Fruit fly (Drosophila melanogaster) whole organism, embryonic: ENCODE results near the gene CG3679.

ENCODE experiments used
- B-H2 ChIP-seq: fragments of 200-800 bp; sonication (Bioruptor generic); optimal IDR thresholded peaks from 2 replicates; lab custom pipeline; 2018; ENCODE audit warnings: missing biosample characterization, mild to moderate bottlenecking, missing genetic modification characterization
- BEAF-32 ChIP-seq: fragments of 200-800 bp; sonication (Bioruptor generic); optimal IDR thresholded peaks from 3 replicates; lab custom pipeline; 2017; ENCODE audit warnings: missing biosample characterization, missing genetic modification characterization, mild to moderate bottlenecking, moderate library complexity, missing genetic modification reagents
- CG12659 ChIP-seq: fragments of 200-800 bp; sonication (Bioruptor generic); optimal IDR thresholded peaks from 3 replicates; lab custom pipeline; 2017; ENCODE audit warnings: mild to moderate bottlenecking, missing biosample characterization, missing genetic modification reagents, missing genetic modification characterization
- CG14710 ChIP-seq: fragments of 200-800 bp; sonication (Bioruptor generic); optimal IDR thresholded peaks from 3 replicates; lab custom pipeline; 2019; ENCODE audit warnings: missing biosample characterization, mild to moderate bottlenecking, missing genetic modification characterization, moderate library complexity
- CG14860 ChIP-seq: fragments of 200-800 bp; sonication (Bioruptor generic); IDR thresholded peaks from 3 replicates; pipeline ENCODE4 v1.3.6; 2022; ENCODE audit warnings: missing biosample characterization, missing genetic modification characterization; ENCODE audit not compliant: partially characterized antibody
- CG16863 ChIP-seq: fragments of 200-800 bp; sonication (Bioruptor generic); optimal IDR thresholded peaks from 3 replicates; lab custom pipeline; 2016; ENCODE audit warnings: missing biosample characterization, missing genetic modification characterization
- CG2116 ChIP-seq: fragments of 200-800 bp; sonication (Bioruptor generic); optimal IDR thresholded peaks from 3 replicates; lab custom pipeline; 2018; ENCODE audit warnings: missing biosample characterization, mild to moderate bottlenecking, missing genetic modification characterization
- CG2129 ChIP-seq: fragments of 200-800 bp; sonication (Bioruptor generic); IDR thresholded peaks from 2 replicates; pipeline ENCODE4 v1.3.6; 2022; ENCODE audit warnings: missing biosample characterization, missing genetic modification characterization; ENCODE audit not compliant: partially characterized antibody
- CG2202 ChIP-seq: fragments of 200-800 bp; sonication (Bioruptor generic); optimal IDR thresholded peaks from 2 replicates; lab custom pipeline; 2018; ENCODE audit warnings: missing biosample characterization, mild to moderate bottlenecking, missing genetic modification characterization
- CG31441 ChIP-seq: fragments of 200-800 bp; sonication (Bioruptor generic); IDR thresholded peaks from 2 replicates; pipeline ENCODE4 v1.3.6; 2022; ENCODE audit warnings: missing biosample characterization, missing genetic modification characterization
- CG4617 ChIP-seq: fragments of 200-800 bp; sonication (Bioruptor generic); optimal IDR thresholded peaks from 3 replicates; lab custom pipeline; 2016; ENCODE audit warnings: missing biosample characterization, missing genetic modification characterization, borderline replicate concordance
- CG6791 ChIP-seq: fragments of 200-800 bp; sonication (Bioruptor generic); IDR thresholded peaks from 3 replicates; pipeline ENCODE4 v1.3.6; 2022; ENCODE audit warnings: missing biosample characterization, missing genetic modification characterization; ENCODE audit not compliant: partially characterized antibody
- CG6813 ChIP-seq: fragments of 200-800 bp; sonication (Bioruptor generic); optimal IDR thresholded peaks from 2 replicates; lab custom pipeline; 2017; ENCODE audit warnings: missing biosample characterization, missing genetic modification characterization, mild to moderate bottlenecking, moderate library complexity, missing genetic modification reagents
- CG9727 ChIP-seq: fragments of 200-800 bp; sonication (Bioruptor generic); optimal IDR thresholded peaks from 3 replicates; lab custom pipeline; 2017; ENCODE audit warnings: missing biosample characterization, mild to moderate bottlenecking, missing genetic modification characterization
- CG9797 ChIP-seq: fragments of 200-800 bp; sonication (Bioruptor generic); optimal IDR thresholded peaks from 3 replicates; lab custom pipeline; 2018; ENCODE audit warnings: missing biosample characterization, mild to moderate bottlenecking, missing genetic modification characterization
- CG9932 ChIP-seq: fragments of 200-800 bp; sonication (Bioruptor generic); IDR thresholded peaks from 2 replicates; pipeline ENCODE4 v1.3.6; 2022; ENCODE audit warnings: missing biosample characterization, missing genetic modification characterization
- CrebB ChIP-seq: fragments of 200-800 bp; sonication (Bioruptor generic); optimal IDR thresholded peaks from 3 replicates; lab custom pipeline; 2018; ENCODE audit warnings: missing biosample characterization, mild to moderate bottlenecking, missing genetic modification characterization
- D ChIP-seq, 2 experiments: fragments of 200-800 bp in 1 of 2; fragments of >200 bp in 1 of 2; sonication (Bioruptor generic) in 1 of 2; optimal IDR thresholded peaks; 2 replicates in 1 of 2; 3 replicates in 1 of 2; lab custom pipeline; 2017; ENCODE audit warnings: mild to moderate bottlenecking in 1 of 2, missing biosample characterization in 1 of 2, missing genetic modification characterization in 1 of 2, missing genetic modification reagents in 1 of 2
- Dbx ChIP-seq: fragments of 200-800 bp; sonication (Bioruptor generic); IDR thresholded peaks from 3 replicates; pipeline ENCODE4 v1.3.6; 2022; ENCODE audit warnings: missing biosample characterization, missing genetic modification characterization
- Dref ChIP-seq: fragments of 200-800 bp; sonication (Bioruptor generic); IDR thresholded peaks from 2 replicates; pipeline ENCODE4 v1.3.6; 2022; ENCODE audit warnings: missing biosample characterization, missing genetic modification characterization
- E2f1 ChIP-seq: fragments of 200-800 bp; sonication (Bioruptor generic); IDR thresholded peaks from 2 replicates; pipeline ENCODE4 v1.3.6; 2022; ENCODE audit warnings: missing biosample characterization, missing genetic modification characterization
- E2f2 ChIP-seq: fragments of 200-800 bp; sonication (Bioruptor generic); IDR thresholded peaks from 2 replicates; pipeline ENCODE4 v1.3.6; 2022; ENCODE audit warnings: missing biosample characterization, missing genetic modification characterization
- HLH4C ChIP-seq: fragments of 200-800 bp; sonication (Bioruptor generic); IDR thresholded peaks from 3 replicates; pipeline ENCODE4 v1.3.6; 2022; ENCODE audit warnings: missing biosample characterization, missing genetic modification characterization; ENCODE audit not compliant: partially characterized antibody
- Hmx ChIP-seq: fragments of 200-800 bp; sonication (Bioruptor generic); optimal IDR thresholded peaks from 2 replicates; lab custom pipeline; 2016; ENCODE audit warnings: missing biosample characterization, missing genetic modification characterization
- Opbp ChIP-seq: fragments of 200-800 bp; sonication (Bioruptor generic); IDR thresholded peaks from 3 replicates; pipeline ENCODE4 v1.3.6; 2022; ENCODE audit warnings: missing biosample characterization, missing genetic modification characterization; ENCODE audit not compliant: partially characterized antibody
- Pdp1 ChIP-seq, 2 experiments: fragments of 200-800 bp; sonication (Bioruptor generic); optimal IDR thresholded peaks; 3 replicates each; lab custom pipeline; 2016; ENCODE audit warnings: missing biosample characterization in 2 of 2, missing genetic modification characterization in 2 of 2, mild to moderate bottlenecking in 1 of 2, moderate library complexity in 1 of 2
- Sin3A ChIP-seq: fragments of >200 bp; optimal IDR thresholded peaks from 2 replicates; lab custom pipeline; 2018
- Xrp1 ChIP-seq: fragments of 200-800 bp; sonication (Bioruptor generic); IDR thresholded peaks from 2 replicates; pipeline ENCODE4 v1.3.6; 2022; ENCODE audit warnings: missing biosample characterization, missing genetic modification characterization
- az2 ChIP-seq: fragments of 200-800 bp; sonication (Bioruptor generic); optimal IDR thresholded peaks from 3 replicates; lab custom pipeline; 2016; ENCODE audit warnings: missing biosample characterization, missing genetic modification characterization
- bbx ChIP-seq: fragments of 200-800 bp; sonication (Bioruptor generic); IDR thresholded peaks from 2 replicates; pipeline ENCODE4 v1.3.6; 2022; ENCODE audit warnings: missing biosample characterization, missing genetic modification characterization; ENCODE audit not compliant: partially characterized antibody
- crp ChIP-seq, 2 experiments: fragments of 200-800 bp; sonication (Bioruptor generic); optimal IDR thresholded peaks; 2 replicates in 1 of 2; 3 replicates in 1 of 2; lab custom pipeline; 2017; ENCODE audit warnings: missing biosample characterization in 2 of 2, missing genetic modification characterization in 2 of 2, mild to moderate bottlenecking in 1 of 2, moderate library complexity in 1 of 2
- gem ChIP-seq: fragments of 200-800 bp; sonication (Bioruptor generic); optimal IDR thresholded peaks from 2 replicates; lab custom pipeline; 2019; ENCODE audit warnings: missing biosample characterization, mild to moderate bottlenecking, missing genetic modification characterization, moderate library complexity
- hb ChIP-seq: fragments of 200-800 bp; sonication (Bioruptor generic); IDR thresholded peaks from 3 replicates; pipeline ENCODE4 v1.3.6; 2022; ENCODE audit warnings: missing biosample characterization, missing genetic modification characterization; ENCODE audit not compliant: partially characterized antibody
- hbn ChIP-seq: fragments of 200-800 bp; sonication (Bioruptor generic); IDR thresholded peaks from 2 replicates; pipeline ENCODE4 v1.3.6; 2022; ENCODE audit warnings: missing biosample characterization, missing genetic modification characterization; ENCODE audit not compliant: partially characterized antibody
- knrl ChIP-seq: fragments of 200-800 bp; sonication (Bioruptor generic); IDR thresholded peaks from 3 replicates; pipeline ENCODE4 v1.3.6; 2022; ENCODE audit warnings: missing biosample characterization, missing genetic modification characterization; ENCODE audit not compliant: partially characterized antibody
- mld ChIP-seq: fragments of 200-800 bp; sonication (Bioruptor generic); IDR thresholded peaks from 3 replicates; pipeline ENCODE4 v1.3.6; 2022; ENCODE audit warnings: missing biosample characterization, missing genetic modification characterization; ENCODE audit not compliant: partially characterized antibody
- nmo ChIP-seq: fragments of 200-800 bp; sonication (Bioruptor generic); optimal IDR thresholded peaks from 2 replicates; lab custom pipeline; 2018; ENCODE audit warnings: missing biosample characterization, mild to moderate bottlenecking, missing genetic modification characterization, moderate library complexity
- pfk ChIP-seq: fragments of 200-800 bp; sonication (Bioruptor generic); optimal IDR thresholded peaks from 2 replicates; lab custom pipeline; 2018; ENCODE audit warnings: missing biosample characterization, mild to moderate bottlenecking, missing genetic modification characterization, moderate library complexity
- pho ChIP-seq: fragments of 200-800 bp; sonication (Bioruptor generic); optimal IDR thresholded peaks from 2 replicates; lab custom pipeline; 2016; ENCODE audit warnings: missing biosample characterization, missing genetic modification characterization
- phol ChIP-seq: fragments of 200-800 bp; sonication (Bioruptor generic); optimal IDR thresholded peaks from 3 replicates; lab custom pipeline; 2018; ENCODE audit warnings: missing biosample characterization, mild to moderate bottlenecking, missing genetic modification characterization, moderate library complexity
- row ChIP-seq: fragments of 200-800 bp; sonication (Bioruptor generic); IDR thresholded peaks from 3 replicates; pipeline ENCODE4 v1.3.6; 2022; ENCODE audit warnings: missing biosample characterization, missing genetic modification characterization
- ssp ChIP-seq: fragments of 200-800 bp; sonication (Bioruptor generic); IDR thresholded peaks from 2 replicates; pipeline ENCODE4 v1.3.6; 2022; ENCODE audit warnings: missing biosample characterization, missing genetic modification characterization
- stwl ChIP-seq: fragments of 200-800 bp; sonication (Bioruptor generic); optimal IDR thresholded peaks from 3 replicates; lab custom pipeline; 2018; ENCODE audit warnings: missing biosample characterization, mild to moderate bottlenecking, missing genetic modification characterization, moderate library complexity
- tup ChIP-seq: fragments of 200-800 bp; sonication (Bioruptor generic); optimal IDR thresholded peaks from 2 replicates; lab custom pipeline; 2016; ENCODE audit warnings: missing biosample characterization, mild to moderate bottlenecking, missing genetic modification characterization, moderate library complexity
- unc-4 ChIP-seq: fragments of 200-800 bp; sonication (Bioruptor generic); IDR thresholded peaks from 2 replicates; pipeline ENCODE4 v1.3.6; 2022; ENCODE audit warnings: missing biosample characterization, missing genetic modification characterization; ENCODE audit not compliant: partially characterized antibody
- vnd ChIP-seq: fragments of 200-800 bp; sonication (Bioruptor generic); IDR thresholded peaks from 3 replicates; pipeline ENCODE4 v1.3.6; 2022; ENCODE audit warnings: missing biosample characterization, missing genetic modification characterization; ENCODE audit not compliant: partially characterized antibody
- zfh2 ChIP-seq: fragments of 200-800 bp; sonication (Bioruptor generic); optimal IDR thresholded peaks from 2 replicates; lab custom pipeline; 2016; ENCODE audit warnings: missing biosample characterization, missing genetic modification characterization

The CG3679 gene

dm6 chrX:16331562-16332233, 28.0 kb downstream of the CG3679 start (continued):
- TF ChIP-seq CG14710, result peak; percentile 10
- TF ChIP-seq row (GFP tag; lab: Robert Waterston, UW), result peak; percentile 85
- peak; percentile 53 for TF ChIP-seq CG2116 (GFP tag; lab: Kevin White, UChicago)
- peak; percentile 14 for TF ChIP-seq CG4617 (GFP tag; lab: Kevin White, UChicago)
- TF ChIP-seq Pdp1 (GFP tag; optimal IDR thresholded peaks at IDR 0.05; lab: Kevin White, UChicago), result peak in 1 of 2 experiments; percentile 88
- peak; percentile 86 for TF ChIP-seq BEAF-32 (GFP tag; lab: Kevin White, UChicago)
- TF ChIP-seq nmo (GFP tag; lab: Kevin White, UChicago), result peak; percentile 11
- TF ChIP-seq stwl (tag; lab: Kevin White, UChicago), result peak; percentile 15
- peak; percentile 72 for TF ChIP-seq hbn (GFP tag; lab: Robert Waterston, UW)
- peak; percentile 60; the same call in 1 of the 3 replicates for TF ChIP-seq mld (GFP tag; lab: Robert Waterston, UW)
- TF ChIP-seq CG14860, result peak; percentile 51
- TF ChIP-seq CG2129 (GFP tag; lab: Robert Waterston, UW), result peak; percentile 71
- TF ChIP-seq CG2202 (tag; lab: Kevin White, UChicago), result no peak
- TF ChIP-seq phol, result peak; percentile 5
- TF ChIP-seq E2f2 (GFP tag; lab: Robert Waterston, UW), result peak; percentile 34
- TF ChIP-seq az2 (GFP tag; lab: Kevin White, UChicago), result no peak
- peak; percentile 71 for TF ChIP-seq unc-4 (GFP tag; lab: Robert Waterston, UW)
- no peak for TF ChIP-seq CG16863 (GFP tag; lab: Kevin White, UChicago)
- no peak for TF ChIP-seq gem (tag; lab: Kevin White, UChicago)
- TF ChIP-seq CG9797 (GFP tag; lab: Kevin White, UChicago), result peak; percentile 72
- no peak for TF ChIP-seq Hmx (GFP tag; lab: Kevin White, UChicago)
- TF ChIP-seq CG31441 (GFP tag; lab: Robert Waterston, UW), result no peak
- 0 out of 3 replicates have a peak, but pooled peaks have one; percentile 19 for TF ChIP-seq Dbx (GFP tag; lab: Robert Waterston, UW)
- TF ChIP-seq D (optimal IDR thresholded peaks at IDR 0.05; lab: Kevin White, UChicago), result peak; percentile 47
- TF ChIP-seq D (GFP tag; optimal IDR thresholded peaks at IDR 0.05; lab: Kevin White, UChicago), result no peak
- peak; percentile 39 for TF ChIP-seq CG12659 (GFP tag; lab: Kevin White, UChicago)
- TF ChIP-seq CG6813 (GFP tag; lab: Kevin White, UChicago), result no peak
- peak; percentile 68 for TF ChIP-seq HLH4C (GFP tag; lab: Robert Waterston, UW)
- peak; percentile 95 for TF ChIP-seq pfk (GFP tag; lab: Kevin White, UChicago)
- peak in 1 of 2 experiments; percentile 8 for TF ChIP-seq crp (GFP tag; optimal IDR thresholded peaks at IDR 0.05; lab: Kevin White, UChicago)
- TF ChIP-seq vnd, result peak; percentile 61; the same call in 2 of the 3 replicates
- peak; percentile 89 for TF ChIP-seq Opbp (GFP tag; lab: Robert Waterston, UW)
- TF ChIP-seq tup (GFP tag; lab: Kevin White, UChicago), result no peak
- TF ChIP-seq bbx, result peak; percentile 87
- TF ChIP-seq Sin3A (lab: Kevin White, UChicago), result peak; percentile 21
- TF ChIP-seq pho (GFP tag; lab: Kevin White, UChicago), result no peak
- TF ChIP-seq B-H2 (GFP tag; lab: Kevin White, UChicago), result peak; percentile 24
- no peak for TF ChIP-seq E2f1
- TF ChIP-seq knrl (GFP tag; lab: Robert Waterston, UW), result peak; percentile 89
- TF ChIP-seq Dref (GFP tag; lab: Robert Waterston, UW), result peak; percentile 48
- TF ChIP-seq CG9727, result no peak
- no peak for TF ChIP-seq zfh2 (GFP tag; lab: Kevin White, UChicago)
- TF ChIP-seq ssp (GFP tag; lab: Robert Waterston, UW), result peak; percentile 65
- TF ChIP-seq Xrp1 (GFP tag; lab: Robert Waterston, UW), result no peak
- TF ChIP-seq CrebB (tag; lab: Kevin White, UChicago), result no peak
- TF ChIP-seq hb (GFP tag; lab: Robert Waterston, UW), result peak; percentile 67
- peak; percentile 69 for TF ChIP-seq CG9932 (GFP tag; lab: Robert Waterston, UW)
- TF ChIP-seq CG6791 (GFP tag; lab: Robert Waterston, UW), result peak; percentile 84
